Worm (Caenorhabditis elegans) whole organism, L3 larva: ENCODE measurements around the gene Y73B6BL.12.

Source experiments
- ZK546.5 ChIP-seq: sonication (generic microtip); optimal IDR thresholded peaks from 2 replicates; lab custom pipeline; 2017; ENCODE audit warnings: missing biosample characterization, missing genetic modification characterization
- ama-1 ChIP-seq: fragments of 150-350 bp; optimal IDR thresholded peaks from 2 replicates; lab custom pipeline; 2018
- ceh-16 ChIP-seq: sonication (generic microtip); optimal IDR thresholded peaks from 2 replicates; lab custom pipeline; 2017; ENCODE audit warnings: missing biosample characterization, missing genetic modification characterization
- ceh-28 ChIP-seq: fragments of 150-350 bp; optimal IDR thresholded peaks from 2 replicates; lab custom pipeline; 2014; ENCODE audit warnings: missing biosample characterization, missing genetic modification reagents, missing genetic modification characterization
- daf-12 ChIP-seq: fragments of 150-350 bp; optimal IDR thresholded peaks from 2 replicates; lab custom pipeline; 2014; ENCODE audit warnings: missing biosample characterization, missing genetic modification reagents, missing genetic modification characterization
- egl-27 ChIP-seq: sonication (generic microtip); optimal IDR thresholded peaks from 4 replicates; lab custom pipeline; 2017; ENCODE audit warnings: missing biosample characterization, missing genetic modification reagents, missing genetic modification characterization
- elt-2 ChIP-seq: sonication (generic microtip); optimal IDR thresholded peaks from 2 replicates; lab custom pipeline; 2016; ENCODE audit warnings: missing genetic modification reagents, mild to moderate bottlenecking, missing genetic modification characterization, missing compliant biosample characterization
- elt-3 ChIP-seq, 3 experiments: fragments of 150-350 bp in 1 of 3; sonication (generic microtip) in 2 of 3; optimal IDR thresholded peaks; 2 replicates in 2 of 3; 4 replicates in 1 of 3; lab custom pipeline; 2014 to 2017; ENCODE audit warnings: missing biosample characterization in 3 of 3, missing genetic modification characterization in 3 of 3
- eor-1 ChIP-seq, 2 experiments: fragments of 150-350 bp; optimal IDR thresholded peaks; 2 replicates each; lab custom pipeline; 2014 to 2018; ENCODE audit warnings: missing biosample characterization in 2 of 2, missing genetic modification characterization in 2 of 2
- lin-15B ChIP-seq: fragments of 150-350 bp; optimal IDR thresholded peaks from 2 replicates; lab custom pipeline; 2014; ENCODE audit warnings: missing biosample characterization, missing genetic modification characterization
- lin-39 ChIP-seq: fragments of 150-350 bp; optimal IDR thresholded peaks from 2 replicates; lab custom pipeline; 2018; ENCODE audit warnings: missing biosample characterization, missing genetic modification reagents, missing genetic modification characterization
- lsy-12 ChIP-seq: sonication (generic microtip); optimal IDR thresholded peaks from 2 replicates; lab custom pipeline; 2016; ENCODE audit warnings: mild to moderate bottlenecking, missing genetic modification characterization, missing compliant biosample characterization
- nfya-1 ChIP-seq: sonication (generic microtip); optimal IDR thresholded peaks from 2 replicates; lab custom pipeline; 2017; ENCODE audit warnings: missing genetic modification characterization, mild to moderate bottlenecking, missing compliant biosample characterization, antibody characterized with exemption, moderate library complexity; ENCODE audit not compliant: insufficient read depth
- nhr-12 ChIP-seq: fragments of 150-350 bp; optimal IDR thresholded peaks from 2 replicates; lab custom pipeline; 2014; ENCODE audit warnings: missing biosample characterization, missing genetic modification characterization
- nhr-28 ChIP-seq: fragments of 150-350 bp; optimal IDR thresholded peaks from 2 replicates; lab custom pipeline; 2014; ENCODE audit warnings: missing biosample characterization, missing genetic modification characterization
- nhr-43 ChIP-seq: sonication (generic microtip); optimal IDR thresholded peaks from 2 replicates; lab custom pipeline; 2016; ENCODE audit warnings: mild to moderate bottlenecking, missing genetic modification characterization, missing compliant biosample characterization; ENCODE audit not compliant: poor library complexity, severe bottlenecking
- nhr-76 ChIP-seq: fragments of 150-350 bp; sonication (generic microtip); optimal IDR thresholded peaks from 5 replicates; lab custom pipeline; 2014; ENCODE audit warnings: missing biosample characterization, missing genetic modification characterization
- pha-4 ChIP-seq: fragments of 150-350 bp; optimal IDR thresholded peaks from 2 replicates; lab custom pipeline; 2014; ENCODE audit warnings: missing biosample characterization, missing genetic modification reagents, missing genetic modification characterization
- pqm-1 ChIP-seq: fragments of 150-350 bp; optimal IDR thresholded peaks from 2 replicates; lab custom pipeline; 2017; ENCODE audit warnings: missing biosample characterization, missing genetic modification characterization, inconsistent platforms
- sea-2 ChIP-seq: fragments of 150-350 bp; sonication (generic microtip); optimal IDR thresholded peaks from 4 replicates; lab custom pipeline; 2014; ENCODE audit warnings: missing biosample characterization, missing genetic modification reagents, missing genetic modification characterization
- snpc-4 ChIP-seq: fragments of 150-350 bp; optimal IDR thresholded peaks from 2 replicates; lab custom pipeline; 2014; ENCODE audit warnings: missing biosample characterization, missing genetic modification characterization
- tbx-2 ChIP-seq: sonication (generic microtip); optimal IDR thresholded peaks from 2 replicates; lab custom pipeline; 2016; ENCODE audit warnings: mild to moderate bottlenecking, missing genetic modification characterization, missing compliant biosample characterization
- unc-39 ChIP-seq: sonication (generic microtip); optimal IDR thresholded peaks from 4 replicates; lab custom pipeline; 2017; ENCODE audit warnings: missing biosample characterization, missing genetic modification characterization
- unc-62 ChIP-seq: fragments of 150-350 bp; sonication (generic microtip); optimal IDR thresholded peaks from 4 replicates; lab custom pipeline; 2014; ENCODE audit warnings: missing biosample characterization, missing genetic modification reagents, missing genetic modification characterization
- zag-1 ChIP-seq: fragments of 150-350 bp; optimal IDR thresholded peaks from 2 replicates; lab custom pipeline; 2014; ENCODE audit warnings: missing biosample characterization, missing genetic modification characterization

The Y73B6BL.12 gene

DNA sequence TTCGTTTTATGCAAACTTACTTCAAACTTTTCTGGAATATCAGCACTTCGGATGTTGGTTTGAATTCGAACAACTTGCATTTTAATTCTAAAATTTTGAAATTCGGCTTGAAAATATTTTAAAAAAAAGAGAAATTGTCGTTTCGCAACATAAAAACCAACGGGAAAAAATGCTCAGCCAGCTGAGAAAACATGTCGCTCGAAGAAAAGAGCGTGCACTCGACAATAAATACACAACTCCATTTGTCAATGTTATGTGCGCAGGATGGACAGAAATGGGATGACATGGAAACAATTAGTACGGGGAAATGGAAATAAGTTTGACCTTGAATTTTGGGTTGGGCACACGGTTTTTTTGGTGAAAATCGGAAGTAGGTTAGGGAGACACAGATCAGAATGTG lies 18.7 kb upstream of the Y73B6BL.12 start, which contains the start of gene mif-4:
Gene mif-4 (minus strand): TSS at position 87 of the 400 bp plus-strand sequence.
- no peak for TF ChIP-seq ZK546.5 (tag; lab: Kevin White, UChicago)
- peak; percentile 65 for TF ChIP-seq pha-4 (tag; lab: Kevin White, UChicago)
- no peak for TF ChIP-seq zag-1 (tag; lab: Kevin White, UChicago)
- no peak for TF ChIP-seq nhr-12 (tag; lab: Kevin White, UChicago)
- TF ChIP-seq unc-39 (tag; lab: Kevin White, UChicago): no peak
- TF ChIP-seq ceh-16: no peak

ce11 chrIV:6333915-6334314 lies 16.7 kb upstream of the Y73B6BL.12 start, which contains the start of gene blos-2:
Gene blos-2, plus strand, starts transcription at chrIV:6334215.
- TF ChIP-seq unc-62 (GFP tag; lab: Kevin White, UChicago) (no peak), eor-1 (tag; optimal IDR thresholded peaks at IDR 0.05; lab: Kevin White, UChicago) (no peak), elt-3 (tag; optimal IDR thresholded peaks at IDR 0.05; lab: Kevin White, UChicago) (no peak), lsy-12 (tag; lab: Kevin White, UChicago) (no peak), tbx-2 (tag; lab: Kevin White, UChicago) (no peak), nhr-76 (tag; lab: Kevin White, UChicago) (no peak), zag-1 (tag; lab: Kevin White, UChicago) (no peak)
- TF ChIP-seq, all 47 proteins: peak for 0

- TF ChIP-seq nhr-28 (tag; lab: Kevin White, UChicago) (no peak), pqm-1 (tag; lab: Kevin White, UChicago) (peak; percentile 37), elt-2 (tag; lab: Kevin White, UChicago) (peak; percentile 81)
Measured at ce11 chrIV:6330790-6331189, 13.5 kb upstream of the Y73B6BL.12 start.

- TF ChIP-seq sea-2 (GFP tag; lab: Kevin White, UChicago) (no peak), daf-12 (tag; lab: Kevin White, UChicago) (no peak), lsy-12 (tag; lab: Kevin White, UChicago) (no peak), nhr-76 (tag; lab: Kevin White, UChicago) (no peak), pha-4 (tag; lab: Kevin White, UChicago) (no peak), egl-27 (tag; lab: Kevin White, UChicago) (no peak), lin-39 (tag; lab: Kevin White, UChicago) (no peak), zag-1 (tag; lab: Kevin White, UChicago) (no peak), nhr-43 (tag; lab: Kevin White, UChicago) (no peak)
Measured at ce11 chrIV:6329339-6329738, 12.1 kb upstream of the Y73B6BL.12 start, which contains the start of gene seu-1. Gene seu-1, plus strand, starts transcription at chrIV:6329639.

DNA sequence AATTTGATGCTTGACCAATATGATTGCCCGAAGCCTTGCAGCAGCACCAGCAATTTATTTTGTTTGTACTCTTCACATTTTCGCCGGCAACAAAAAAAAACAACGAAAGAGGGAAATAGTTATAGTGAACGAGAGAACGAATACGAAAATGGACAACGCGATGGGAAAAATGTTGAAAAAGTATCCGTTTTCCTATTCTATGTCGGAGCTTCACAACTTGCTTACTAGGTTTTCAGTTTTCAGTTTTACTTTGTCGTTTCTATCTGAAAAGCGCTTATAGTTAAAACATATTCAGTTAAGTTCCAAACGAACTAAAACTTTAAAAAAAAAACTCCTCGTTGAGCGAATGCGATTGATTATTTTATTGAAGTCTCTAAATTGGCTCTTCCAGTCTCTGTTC lies 10.9 kb upstream of the Y73B6BL.12 start:
- TF ChIP-seq pqm-1 (tag; lab: Kevin White, UChicago) (no peak), daf-12 (tag; lab: Kevin White, UChicago) (no peak)

- TF ChIP-seq ceh-28 (tag; lab: Kevin White, UChicago) (peak; percentile 76), lin-15B (tag; lab: Kevin White, UChicago) (peak; percentile 53), ama-1 (lab: Kevin White, UChicago) (no peak), lin-39 (tag; lab: Kevin White, UChicago) (peak; percentile 53), unc-62 (GFP tag; lab: Kevin White, UChicago) (no peak), elt-2 (tag; lab: Kevin White, UChicago) (peak; percentile 71), snpc-4 (tag; lab: Kevin White, UChicago) (peak; percentile 19), nfya-1 (tag; lab: Kevin White, UChicago) (peak; percentile 8)
Measured at ce11 chrIV:6327363-6328015, 10.2 kb upstream of the Y73B6BL.12 start.

DNA sequence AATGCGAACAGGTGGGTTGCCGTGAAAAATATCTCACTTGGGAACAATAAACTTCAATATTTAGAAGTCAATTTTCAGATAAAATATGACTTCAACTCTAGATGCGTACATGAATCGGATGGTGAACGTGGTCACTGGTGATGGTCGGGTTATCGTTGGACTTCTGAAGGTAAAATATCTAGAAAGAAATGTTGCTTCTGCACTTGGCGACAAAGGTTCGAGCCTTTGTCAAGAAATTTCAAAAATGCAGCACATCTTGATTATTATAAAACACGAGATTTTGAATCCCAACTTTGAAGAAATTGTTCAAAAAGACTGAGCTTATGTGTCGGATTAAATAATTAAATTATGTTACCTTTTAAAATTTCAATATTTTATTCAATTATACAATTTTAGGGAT lies 9.2 kb upstream of the Y73B6BL.12 start, which contains the start of gene lsm-8:
Gene lsm-8 (plus strand): TSS at position 79 of the 400 bp plus-strand sequence.
- no peak for TF ChIP-seq snpc-4 (tag; lab: Kevin White, UChicago)
